Fruit fly (Drosophila melanogaster) whole organism, embryonic: ENCODE data around the gene ZnT77C.
A peak's percentile ranks its signal among the peaks of the same experiment; 100 is the strongest.

Source experiments
- CG11085 ChIP-seq: fragments of 200-800 bp; sonication (Bioruptor generic); IDR thresholded peaks from 2 replicates; pipeline ENCODE4 v1.3.6; 2022; ENCODE audit warnings: missing biosample characterization, missing genetic modification characterization
- CG11696 ChIP-seq: fragments of 200-800 bp; sonication (Bioruptor generic); IDR thresholded peaks from 2 replicates; pipeline ENCODE4 v1.3.6; 2022; ENCODE audit warnings: missing biosample characterization, missing genetic modification characterization
- CG11723 ChIP-seq: fragments of 200-800 bp; sonication (Bioruptor generic); optimal IDR thresholded peaks from 2 replicates; lab custom pipeline; 2017; ENCODE audit warnings: missing biosample characterization, mild to moderate bottlenecking, missing genetic modification characterization
- CG13894 ChIP-seq: fragments of 200-800 bp; sonication (Bioruptor generic); optimal IDR thresholded peaks from 3 replicates; lab custom pipeline; 2018; ENCODE audit warnings: missing biosample characterization, mild to moderate bottlenecking, missing genetic modification characterization, moderate library complexity
- CG1529 ChIP-seq: fragments of 200-800 bp; sonication (Bioruptor generic); optimal IDR thresholded peaks from 3 replicates; lab custom pipeline; 2018; ENCODE audit warnings: missing biosample characterization, missing genetic modification characterization
- CG15479 ChIP-seq: fragments of 200-800 bp; sonication (Bioruptor generic); optimal IDR thresholded peaks from 3 replicates; lab custom pipeline; 2019; ENCODE audit warnings: missing biosample characterization, mild to moderate bottlenecking, missing genetic modification characterization, moderate library complexity
- CG15696 ChIP-seq: fragments of 200-800 bp; sonication (Bioruptor generic); optimal IDR thresholded peaks from 2 replicates; lab custom pipeline; 2019; ENCODE audit warnings: missing biosample characterization, mild to moderate bottlenecking, missing genetic modification characterization, moderate library complexity
- CG1647 ChIP-seq: fragments of 200-800 bp; sonication (Bioruptor generic); optimal IDR thresholded peaks from 3 replicates; lab custom pipeline; 2016; ENCODE audit warnings: missing biosample characterization, missing genetic modification characterization
- CG16813 ChIP-seq: fragments of 200-800 bp; sonication (Bioruptor generic); IDR thresholded peaks from 3 replicates; pipeline ENCODE4 v1.3.6; 2022; ENCODE audit warnings: missing biosample characterization, missing genetic modification characterization; ENCODE audit not compliant: partially characterized antibody
- CG17568 ChIP-seq: fragments of 200-800 bp; sonication (Bioruptor generic); optimal IDR thresholded peaks from 2 replicates; lab custom pipeline; 2018; ENCODE audit warnings: missing biosample characterization, mild to moderate bottlenecking, missing genetic modification characterization, moderate library complexity
- CG2712 ChIP-seq: fragments of 200-800 bp; optimal IDR thresholded peaks from 3 replicates; lab custom pipeline; 2019; ENCODE audit warnings: missing biosample characterization, mild to moderate bottlenecking, missing genetic modification characterization, moderate library complexity
- CG30431 ChIP-seq: fragments of 200-800 bp; sonication (Bioruptor generic); optimal IDR thresholded peaks from 2 replicates; lab custom pipeline; 2017; ENCODE audit warnings: missing biosample characterization, missing genetic modification characterization
- CG3838 ChIP-seq: fragments of 200-800 bp; sonication (Bioruptor generic); optimal IDR thresholded peaks from 3 replicates; lab custom pipeline; 2016; ENCODE audit warnings: missing biosample characterization, missing genetic modification characterization
- CG3847 ChIP-seq: fragments of 200-800 bp; sonication (Bioruptor generic); IDR thresholded peaks from 2 replicates; pipeline ENCODE4 v1.3.6; 2022; ENCODE audit warnings: missing biosample characterization, missing genetic modification characterization
- CG4282 ChIP-seq: fragments of 200-800 bp; sonication (Bioruptor generic); optimal IDR thresholded peaks from 2 replicates; lab custom pipeline; 2016; ENCODE audit warnings: missing biosample characterization, missing genetic modification characterization
- CG4328 ChIP-seq: fragments of 200-800 bp; sonication (Bioruptor generic); optimal IDR thresholded peaks from 3 replicates; lab custom pipeline; 2017; ENCODE audit warnings: missing biosample characterization, missing genetic modification reagents, missing genetic modification characterization
- CG4360 ChIP-seq: fragments of 200-800 bp; sonication (Bioruptor generic); IDR thresholded peaks from 2 replicates; pipeline ENCODE4 v1.3.6; 2022; ENCODE audit warnings: missing biosample characterization, missing genetic modification characterization
- CG4617 ChIP-seq: fragments of 200-800 bp; sonication (Bioruptor generic); optimal IDR thresholded peaks from 3 replicates; lab custom pipeline; 2016; ENCODE audit warnings: missing biosample characterization, missing genetic modification characterization, borderline replicate concordance
- CG4820 ChIP-seq: fragments of 200-800 bp; sonication (Bioruptor generic); optimal IDR thresholded peaks from 3 replicates; lab custom pipeline; 2016; ENCODE audit warnings: missing biosample characterization, missing genetic modification characterization
- CG6689 ChIP-seq: fragments of 200-800 bp; sonication (Bioruptor generic); IDR thresholded peaks from 2 replicates; pipeline ENCODE4 v1.3.6; 2022; ENCODE audit warnings: missing biosample characterization, missing genetic modification characterization
- CG6765 ChIP-seq: fragments of 200-800 bp; sonication (Bioruptor generic); optimal IDR thresholded peaks from 3 replicates; lab custom pipeline; 2017; ENCODE audit warnings: missing biosample characterization, mild to moderate bottlenecking, missing genetic modification characterization
- CG7839 ChIP-seq: fragments of 200-800 bp; sonication (Bioruptor generic); optimal IDR thresholded peaks from 3 replicates; lab custom pipeline; 2018; ENCODE audit warnings: missing biosample characterization, mild to moderate bottlenecking, missing genetic modification characterization, moderate library complexity
- CG9727 ChIP-seq: fragments of 200-800 bp; sonication (Bioruptor generic); optimal IDR thresholded peaks from 3 replicates; lab custom pipeline; 2017; ENCODE audit warnings: missing biosample characterization, mild to moderate bottlenecking, missing genetic modification characterization
- CG9932 ChIP-seq: fragments of 200-800 bp; sonication (Bioruptor generic); IDR thresholded peaks from 2 replicates; pipeline ENCODE4 v1.3.6; 2022; ENCODE audit warnings: missing biosample characterization, missing genetic modification characterization
- CHES-1-like ChIP-seq: fragments of 200-800 bp; sonication (Bioruptor generic); optimal IDR thresholded peaks from 2 replicates; lab custom pipeline; 2016; ENCODE audit warnings: missing biosample characterization, missing genetic modification characterization
- Deaf1 ChIP-seq: fragments of 200-800 bp; optimal IDR thresholded peaks from 3 replicates; lab custom pipeline; 2019; ENCODE audit warnings: missing biosample characterization, mild to moderate bottlenecking, missing genetic modification characterization, moderate library complexity
- HLH3B ChIP-seq: fragments of 200-800 bp; sonication (Bioruptor generic); IDR thresholded peaks from 2 replicates; pipeline ENCODE4 v1.3.6; 2022; ENCODE audit warnings: missing biosample characterization, missing genetic modification characterization
- Lhr ChIP-seq: fragments of 200-800 bp; sonication (Bioruptor generic); optimal IDR thresholded peaks from 3 replicates; lab custom pipeline; 2017; ENCODE audit warnings: mild to moderate bottlenecking, missing biosample characterization, missing genetic modification reagents, missing genetic modification characterization
- MTF-1 ChIP-seq: fragments of 200-800 bp; sonication (Bioruptor generic); optimal IDR thresholded peaks from 2 replicates; lab custom pipeline; 2018; ENCODE audit warnings: missing biosample characterization, mild to moderate bottlenecking, missing genetic modification characterization, borderline replicate concordance
- NK7.1 ChIP-seq: fragments of 200-800 bp; sonication (Bioruptor generic); optimal IDR thresholded peaks from 3 replicates; lab custom pipeline; 2016; ENCODE audit warnings: missing biosample characterization, missing genetic modification characterization
- ac ChIP-seq: fragments of 200-800 bp; sonication (Bioruptor generic); optimal IDR thresholded peaks from 3 replicates; lab custom pipeline; 2017; ENCODE audit warnings: missing biosample characterization, mild to moderate bottlenecking, missing genetic modification characterization
- br ChIP-seq: fragments of >200 bp; optimal IDR thresholded peaks from 2 replicates; lab custom pipeline; 2017
- caup ChIP-seq: fragments of 200-800 bp; sonication (Bioruptor generic); optimal IDR thresholded peaks from 3 replicates; lab custom pipeline; 2017; ENCODE audit warnings: missing biosample characterization, mild to moderate bottlenecking, missing genetic modification characterization, moderate library complexity; ENCODE audit not compliant: severe bottlenecking
- cg ChIP-seq: fragments of 200-800 bp; sonication (Bioruptor generic); optimal IDR thresholded peaks from 3 replicates; lab custom pipeline; 2019; ENCODE audit warnings: missing biosample characterization, mild to moderate bottlenecking, missing genetic modification characterization, moderate library complexity
- crol ChIP-seq: fragments of 200-800 bp; sonication (Bioruptor generic); IDR thresholded peaks from 2 replicates; pipeline ENCODE4 v1.3.6; 2022; ENCODE audit warnings: missing biosample characterization, missing genetic modification characterization
- danr ChIP-seq: fragments of 200-800 bp; sonication (Bioruptor generic); IDR thresholded peaks from 2 replicates; pipeline ENCODE4 v1.3.6; 2022; ENCODE audit warnings: missing biosample characterization, missing genetic modification characterization
- dm ChIP-seq: fragments of 200-800 bp; sonication (Bioruptor generic); optimal IDR thresholded peaks from 3 replicates; lab custom pipeline; 2016; ENCODE audit warnings: missing biosample characterization, missing genetic modification characterization
- dmrt99B ChIP-seq: fragments of 200-800 bp; sonication (Bioruptor generic); optimal IDR thresholded peaks from 2 replicates; lab custom pipeline; 2018; ENCODE audit warnings: missing biosample characterization, mild to moderate bottlenecking, missing genetic modification characterization, moderate library complexity
- exex ChIP-seq: fragments of 200-800 bp; sonication (Bioruptor generic); optimal IDR thresholded peaks from 4 replicates; lab custom pipeline; 2018; ENCODE audit warnings: missing biosample characterization, mild to moderate bottlenecking, missing genetic modification characterization, moderate library complexity
- fd64A ChIP-seq: fragments of 200-800 bp; sonication (Bioruptor generic); optimal IDR thresholded peaks from 3 replicates; lab custom pipeline; 2018; ENCODE audit warnings: missing biosample characterization, mild to moderate bottlenecking, missing genetic modification characterization
- fd96Cb ChIP-seq: fragments of 200-800 bp; sonication (Bioruptor generic); optimal IDR thresholded peaks from 2 replicates; lab custom pipeline; 2018; ENCODE audit warnings: missing biosample characterization, mild to moderate bottlenecking, missing genetic modification characterization, moderate library complexity
- ftz-f1 ChIP-seq: fragments of 200-800 bp; sonication (Bioruptor generic); optimal IDR thresholded peaks from 2 replicates; lab custom pipeline; 2016; ENCODE audit warnings: missing biosample characterization, missing genetic modification characterization
- grn ChIP-seq: fragments of 200-800 bp; sonication (Bioruptor generic); optimal IDR thresholded peaks from 3 replicates; lab custom pipeline; 2017; ENCODE audit warnings: missing biosample characterization, missing genetic modification characterization
- pnt ChIP-seq: fragments of 200-800 bp; sonication (Bioruptor generic); optimal IDR thresholded peaks from 3 replicates; lab custom pipeline; 2016; ENCODE audit warnings: missing biosample characterization, missing genetic modification characterization
- prd ChIP-seq, 3 experiments: fragments of >200 bp in 2 of 3; fragments of 200-800 bp in 1 of 3; sonication (Bioruptor generic) in 1 of 3; optimal IDR thresholded peaks in 2 of 3; IDR thresholded peaks in 1 of 3; 2 replicates in 2 of 3; 3 replicates in 1 of 3; pipeline versions ENCODE4 v1.3.6 to Lab custom; 2017 to 2022; ENCODE audit warnings: missing biosample characterization in 1 of 3, missing genetic modification characterization in 1 of 3
- scrt ChIP-seq: fragments of 200-800 bp; sonication (Bioruptor generic); optimal IDR thresholded peaks from 2 replicates; lab custom pipeline; 2018; ENCODE audit warnings: missing biosample characterization, mild to moderate bottlenecking, missing genetic modification characterization, moderate library complexity
- vvl ChIP-seq: fragments of 200-800 bp; sonication (Bioruptor generic); IDR thresholded peaks from 2 replicates; pipeline ENCODE4 v1.3.6; 2022; ENCODE audit warnings: missing biosample characterization, missing genetic modification characterization
- zen ChIP-seq: fragments of 200-800 bp; sonication (Bioruptor generic); optimal IDR thresholded peaks from 3 replicates; lab custom pipeline; 2018; ENCODE audit warnings: missing biosample characterization, mild to moderate bottlenecking, missing genetic modification characterization, moderate library complexity

Gene ZnT77C

dm6 chr3L:20471499-20472313 lies 23.0 kb downstream of the ZnT77C start (continued):
- TF ChIP-seq CG4820 (GFP tag; lab: Kevin White, UChicago): peak; percentile 26
- TF ChIP-seq NK7.1 (GFP tag; lab: Kevin White, UChicago): peak; percentile 23
- peak; percentile 62 for TF ChIP-seq CG9727 (GFP tag; lab: Kevin White, UChicago)
- TF ChIP-seq caup (GFP tag; lab: Kevin White, UChicago): peak; percentile 28
- no peak for TF ChIP-seq fd96Cb
- TF ChIP-seq exex: peak; percentile 51
- TF ChIP-seq ac: peak; percentile 79
- peak; percentile 25 for TF ChIP-seq zen (tag; lab: Kevin White, UChicago)
- TF ChIP-seq HLH3B: peak; percentile 6; the same call in 1 of the 2 replicates
- TF ChIP-seq CG16813 (GFP tag; lab: Robert Waterston, UW): no peak
- peak; percentile 13 for TF ChIP-seq CG3838
- peak; percentile 44 for TF ChIP-seq CG11723 (GFP tag; lab: Kevin White, UChicago)
- TF ChIP-seq crol (GFP tag; lab: Robert Waterston, UW): peak; percentile 7; the same call in 1 of the 2 replicates
- TF ChIP-seq CG1529 (GFP tag; lab: Kevin White, UChicago): peak; percentile 73
- no peak for TF ChIP-seq CG6689 (GFP tag; lab: Robert Waterston, UW)
- peak; percentile 49 for TF ChIP-seq CG6765
- peak; percentile 14 for TF ChIP-seq CG7839
- TF ChIP-seq CG9932 (GFP tag; lab: Robert Waterston, UW): no peak
- TF ChIP-seq cg (GFP tag; lab: Kevin White, UChicago): no peak
- peak; percentile 21; the same call in 1 of the 2 replicates for TF ChIP-seq CG4360 (GFP tag; lab: Robert Waterston, UW)
- TF ChIP-seq CG11696 (GFP tag; lab: Robert Waterston, UW): 0 out of 2 replicates have a peak, but pooled peaks have one; percentile 56
- TF ChIP-seq danr (GFP tag; lab: Robert Waterston, UW): no peak
- TF ChIP-seq scrt (GFP tag; lab: Kevin White, UChicago): peak; percentile 1
- peak; percentile 48 for TF ChIP-seq MTF-1
- peak; percentile 71 for TF ChIP-seq CG15696 (tag; lab: Kevin White, UChicago)
- TF ChIP-seq dmrt99B: no peak
- TF ChIP-seq CG4282 (GFP tag; lab: Kevin White, UChicago): no peak
- TF ChIP-seq CG15479 (GFP tag; lab: Kevin White, UChicago): peak; percentile 5
- peak; percentile 25 for TF ChIP-seq dm (GFP tag; lab: Kevin White, UChicago)
- peak; percentile 64 for TF ChIP-seq ftz-f1 (GFP tag; lab: Kevin White, UChicago)
- TF ChIP-seq CG13894 (tag; lab: Kevin White, UChicago): peak; percentile 12
- TF ChIP-seq CG3847: no peak; the same call in 1 of the 2 replicates
- peak; percentile 28 for TF ChIP-seq CG2712 (tag; lab: Kevin White, UChicago)
- no peak for TF ChIP-seq br (lab: Kevin White, UChicago)
- no peak for TF ChIP-seq prd (optimal IDR thresholded peaks at IDR 0.05; lab: Kevin White, UChicago)
- no peak for TF ChIP-seq prd (GFP tag; IDR thresholded peaks at IDR 0.05; lab: Robert Waterston, UW)
- TF ChIP-seq CHES-1-like: peak; percentile 53
- peak; percentile 69 for TF ChIP-seq CG17568 (GFP tag; lab: Kevin White, UChicago)
- peak; percentile 38 for TF ChIP-seq pnt (GFP tag; lab: Kevin White, UChicago)
- TF ChIP-seq fd64A (GFP tag; lab: Kevin White, UChicago): peak; percentile 75
- TF ChIP-seq CG4617: peak; percentile 15
- no peak for TF ChIP-seq Deaf1 (tag; lab: Kevin White, UChicago)
- no peak for TF ChIP-seq CG11085 (GFP tag; lab: Robert Waterston, UW)
- peak; percentile 27 for TF ChIP-seq CG30431 (GFP tag; lab: Kevin White, UChicago)
- TF ChIP-seq CG4328 (GFP tag; lab: Kevin White, UChicago): peak; percentile 31
- peak; percentile 11 for TF ChIP-seq CG1647 (GFP tag; lab: Kevin White, UChicago)
- TF ChIP-seq Lhr: peak; percentile 43
- TF ChIP-seq vvl (GFP tag; lab: Robert Waterston, UW): peak; percentile 46; the same call in 1 of the 2 replicates
- TF ChIP-seq grn (GFP tag; lab: Kevin White, UChicago): no peak
